Fruit fly (Drosophila melanogaster) whole organism: ENCODE measurements around the gene CG12645.

Experiments used
- CG8478 ChIP-seq: fragments of >200 bp; optimal IDR thresholded peaks from 2 replicates; lab custom pipeline; 2018; ENCODE audit warnings: inconsistent platforms
- Dll ChIP-seq: fragments of >200 bp; optimal IDR thresholded peaks from 2 replicates; lab custom pipeline; 2017
- EcR ChIP-seq, 2 experiments: fragments of >200 bp; optimal IDR thresholded peaks; 2 replicates each; lab custom pipeline; 2017; ENCODE audit warnings: missing biosample characterization in 2 of 2, missing genetic modification characterization in 2 of 2, missing genetic modification reagents in 2 of 2
- pan ChIP-seq: fragments of >200 bp; optimal IDR thresholded peaks from 2 replicates; lab custom pipeline; 2017
- psq ChIP-seq: fragments of >200 bp; optimal IDR thresholded peaks from 2 replicates; lab custom pipeline; 2017
- usp ChIP-seq: fragments of >200 bp; optimal IDR thresholded peaks from 2 replicates; lab custom pipeline; 2017; ENCODE audit warnings: missing biosample characterization, missing genetic modification characterization, mixed read lengths

dm6 chrX:10153312-10153711 is at the start of gene CG12645:
- TF ChIP-seq usp: no peak
- no peak for TF ChIP-seq Dll (lab: Kevin White, UChicago)
- no peak for TF ChIP-seq psq
- no peak for TF ChIP-seq CG8478 (lab: Kevin White, UChicago)
- TF ChIP-seq pan (lab: Kevin White, UChicago): no peak
- no peak for TF ChIP-seq EcR (GFP tag; optimal IDR thresholded peaks at IDR 0.05; lab: Kevin White, UChicago)
